Worm (Caenorhabditis elegans): ENCODE results near the gene C27F2.7.

- TF ChIP-seq pha-4 (tag; optimal IDR thresholded peaks at IDR 0.05) (no peak), hlh-8 (tag; optimal IDR thresholded peaks at IDR 0.05) (no peak), ceh-34 (tag; optimal IDR thresholded peaks at IDR 0.05) (no peak), unc-55 (GFP tag; optimal IDR thresholded peaks at IDR 0.05) (no peak), sox-4 (tag; optimal IDR thresholded peaks at IDR 0.05) (no peak), ets-4 (tag; optimal IDR thresholded peaks at IDR 0.05) (no peak), tbx-7 (tag; optimal IDR thresholded peaks at IDR 0.05) (no peak), rnt-1 (tag; optimal IDR thresholded peaks at IDR 0.05) (no peak), nhr-11 (tag; optimal IDR thresholded peaks at IDR 0.05) (no peak), ama-1 (optimal IDR thresholded peaks at IDR 0.05) (no peak), fkh-10 (GFP tag; optimal IDR thresholded peaks at IDR 0.05) (no peak)
Measured at ce11 chrIII:5010723-5011122, 26.4 kb upstream of the C27F2.7 start.

Data from whole organism, late embryonic.